Worm (Caenorhabditis elegans) whole organism, L2 larva: Measurements from ENCODE around the gene Y41E3.18.

Source experiments
- C34F6.9 ChIP-seq: fragments of 150-350 bp; optimal IDR thresholded peaks from 2 replicates; lab custom pipeline; 2014; ENCODE audit warnings: missing biosample characterization, missing genetic modification characterization
- F13H6.1 ChIP-seq: sonication (generic microtip); optimal IDR thresholded peaks from 2 replicates; lab custom pipeline; 2016; ENCODE audit warnings: missing genetic modification characterization, missing compliant biosample characterization
- R02D3.7 ChIP-seq: fragments of 150-350 bp; optimal IDR thresholded peaks from 2 replicates; lab custom pipeline; 2014; ENCODE audit warnings: missing biosample characterization, missing genetic modification characterization
- Y55F3AM.14 ChIP-seq: fragments of 200-800 bp; sonication (Bioruptor generic); optimal IDR thresholded peaks from 2 replicates; lab custom pipeline; 2018; ENCODE audit warnings: mild to moderate bottlenecking, missing genetic modification characterization, missing compliant biosample characterization
- ZK546.5 ChIP-seq: sonication (generic microtip); optimal IDR thresholded peaks from 2 replicates; lab custom pipeline; 2017; ENCODE audit warnings: missing biosample characterization, missing genetic modification characterization
- alr-1 ChIP-seq: fragments of 150-350 bp; optimal IDR thresholded peaks from 2 replicates; lab custom pipeline; 2014; ENCODE audit warnings: missing biosample characterization, missing genetic modification characterization
- aly-2 ChIP-seq: fragments of 150-350 bp; optimal IDR thresholded peaks from 2 replicates; lab custom pipeline; 2014; ENCODE audit warnings: missing biosample characterization, missing genetic modification characterization
- ama-1 ChIP-seq: fragments of 150-350 bp; optimal IDR thresholded peaks from 2 replicates; lab custom pipeline; 2018; ENCODE audit warnings: inconsistent platforms
- blmp-1 ChIP-seq: sonication (generic microtip); optimal IDR thresholded peaks from 2 replicates; lab custom pipeline; 2017; ENCODE audit warnings: missing genetic modification characterization, mild to moderate bottlenecking, missing compliant biosample characterization, antibody characterized with exemption, moderate library complexity; ENCODE audit not compliant: insufficient read depth
- ceh-16 ChIP-seq: fragments of 150-350 bp; optimal IDR thresholded peaks from 2 replicates; lab custom pipeline; 2014; ENCODE audit warnings: missing biosample characterization, missing genetic modification characterization
- ceh-82 ChIP-seq: fragments of 150-350 bp; optimal IDR thresholded peaks from 2 replicates; lab custom pipeline; 2014; ENCODE audit warnings: missing biosample characterization, missing genetic modification characterization
- dmd-4 ChIP-seq: sonication (generic microtip); optimal IDR thresholded peaks from 2 replicates; lab custom pipeline; 2017; ENCODE audit warnings: missing biosample characterization, missing genetic modification characterization
- egl-27 ChIP-seq: sonication (generic microtip); optimal IDR thresholded peaks from 3 replicates; lab custom pipeline; 2017; ENCODE audit warnings: missing biosample characterization, missing genetic modification reagents, missing genetic modification characterization
- elt-1 ChIP-seq: fragments of 150-350 bp; optimal IDR thresholded peaks from 2 replicates; lab custom pipeline; 2014; ENCODE audit warnings: missing biosample characterization, missing genetic modification characterization
- elt-3 ChIP-seq: sonication (generic microtip); optimal IDR thresholded peaks from 2 replicates; lab custom pipeline; 2017; ENCODE audit warnings: missing biosample characterization, missing genetic modification characterization
- fos-1 ChIP-seq: fragments of 150-350 bp; optimal IDR thresholded peaks from 2 replicates; lab custom pipeline; 2014; ENCODE audit warnings: missing biosample characterization, missing genetic modification characterization
- lin-11 ChIP-seq: fragments of 150-350 bp; sonication (generic microtip); optimal IDR thresholded peaks from 2 replicates; lab custom pipeline; 2014; ENCODE audit warnings: missing biosample characterization, missing genetic modification characterization, inconsistent platforms, mixed read lengths
- lin-13 ChIP-seq: fragments of 150-350 bp; optimal IDR thresholded peaks from 2 replicates; lab custom pipeline; 2014; ENCODE audit warnings: missing biosample characterization, missing genetic modification reagents, missing genetic modification characterization
- lin-39 ChIP-seq: fragments of 150-350 bp; optimal IDR thresholded peaks from 2 replicates; lab custom pipeline; 2014; ENCODE audit warnings: missing biosample characterization, missing genetic modification reagents, missing genetic modification characterization
- mab-5 ChIP-seq: fragments of 150-350 bp; optimal IDR thresholded peaks from 2 replicates; lab custom pipeline; 2014; ENCODE audit warnings: missing biosample characterization, missing genetic modification characterization
- mbf-1 ChIP-seq: sonication (generic microtip); optimal IDR thresholded peaks from 2 replicates; lab custom pipeline; 2017; ENCODE audit warnings: missing biosample characterization, missing genetic modification characterization
- mdl-1 ChIP-seq, 2 experiments: fragments of 150-350 bp in 1 of 2; sonication (generic microtip) in 1 of 2; optimal IDR thresholded peaks; 2 replicates each; lab custom pipeline; 2017; ENCODE audit warnings: missing biosample characterization in 2 of 2, missing genetic modification characterization in 2 of 2
- nhr-11 ChIP-seq: fragments of 150-350 bp; optimal IDR thresholded peaks from 2 replicates; lab custom pipeline; 2014; ENCODE audit warnings: missing biosample characterization, missing genetic modification characterization
- nhr-12 ChIP-seq: fragments of 150-350 bp; optimal IDR thresholded peaks from 2 replicates; lab custom pipeline; 2014; ENCODE audit warnings: missing biosample characterization, missing genetic modification characterization
- nhr-21 ChIP-seq: fragments of 150-350 bp; optimal IDR thresholded peaks from 2 replicates; lab custom pipeline; 2014; ENCODE audit warnings: missing biosample characterization, missing genetic modification characterization
- nhr-23 ChIP-seq: fragments of 150-350 bp; optimal IDR thresholded peaks from 2 replicates; lab custom pipeline; 2014; ENCODE audit warnings: missing biosample characterization, missing genetic modification reagents, missing genetic modification characterization
- nhr-237 ChIP-seq: fragments of 150-350 bp; optimal IDR thresholded peaks from 2 replicates; lab custom pipeline; 2014; ENCODE audit warnings: missing biosample characterization, missing genetic modification characterization
- nhr-25 ChIP-seq: fragments of 150-350 bp; sonication (generic microtip); optimal IDR thresholded peaks from 3 replicates; lab custom pipeline; 2014; ENCODE audit warnings: missing biosample characterization, missing genetic modification characterization
- nhr-6 ChIP-seq: fragments of 150-350 bp; optimal IDR thresholded peaks from 2 replicates; lab custom pipeline; 2014; ENCODE audit warnings: missing biosample characterization, missing genetic modification characterization
- nhr-77 ChIP-seq: fragments of 150-350 bp; optimal IDR thresholded peaks from 2 replicates; lab custom pipeline; 2014; ENCODE audit warnings: missing biosample characterization, missing genetic modification characterization
- peb-1 ChIP-seq: fragments of 150-350 bp; optimal IDR thresholded peaks from 2 replicates; lab custom pipeline; 2014; ENCODE audit warnings: missing biosample characterization, missing genetic modification characterization
- sem-4 ChIP-seq: fragments of 150-350 bp; optimal IDR thresholded peaks from 2 replicates; lab custom pipeline; 2014; ENCODE audit warnings: missing biosample characterization, missing genetic modification reagents, missing genetic modification characterization
- sma-3 ChIP-seq: sonication (generic microtip); optimal IDR thresholded peaks from 2 replicates; lab custom pipeline; 2016; ENCODE audit warnings: missing genetic modification reagents, missing genetic modification characterization, missing compliant biosample characterization
- unc-39 ChIP-seq: fragments of 150-350 bp; optimal IDR thresholded peaks from 2 replicates; lab custom pipeline; 2014; ENCODE audit warnings: missing biosample characterization, missing genetic modification characterization
- unc-62 ChIP-seq: fragments of 150-350 bp; optimal IDR thresholded peaks from 2 replicates; lab custom pipeline; 2014; ENCODE audit warnings: missing biosample characterization, missing genetic modification reagents, missing genetic modification characterization
- ztf-11 ChIP-seq: sonication (generic microtip); optimal IDR thresholded peaks from 2 replicates; lab custom pipeline; 2017; ENCODE audit warnings: missing biosample characterization, missing genetic modification characterization
- ztf-4 ChIP-seq: fragments of 150-350 bp; optimal IDR thresholded peaks from 2 replicates; lab custom pipeline; 2014; ENCODE audit warnings: missing biosample characterization, missing genetic modification characterization

The Y41E3.18 gene

DNA sequence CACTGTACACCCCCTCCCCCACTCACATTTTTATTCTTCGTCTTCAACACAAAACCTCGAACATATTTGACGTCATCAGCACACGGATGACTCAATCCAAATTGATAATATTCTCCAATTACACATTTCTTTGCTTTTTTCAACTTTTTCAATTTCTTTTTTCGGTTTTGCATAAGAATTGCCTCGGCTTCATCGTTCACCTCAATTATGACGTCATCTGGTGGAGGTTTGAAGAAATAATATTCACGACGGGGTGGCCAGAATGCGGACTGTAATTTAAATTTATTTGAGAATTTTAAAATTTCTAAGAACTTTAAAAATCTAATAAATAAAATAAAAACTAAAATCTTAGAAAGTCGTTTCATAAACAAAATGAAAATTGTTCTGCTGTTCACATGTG, 1.8 kb downstream of the Y41E3.18 start:
- TF ChIP-seq sem-4 (tag; lab: Kevin White, UChicago) (no peak), nhr-77 (tag; lab: Kevin White, UChicago) (no peak), R02D3.7 (no peak), sma-3 (GFP tag; lab: Kevin White, UChicago) (no peak), ama-1 (lab: Kevin White, UChicago) (no peak), nhr-21 (tag; lab: Kevin White, UChicago) (no peak), elt-3 (no peak), lin-11 (tag; lab: Kevin White, UChicago) (no peak), ceh-16 (no peak), dmd-4 (tag; lab: Kevin White, UChicago) (no peak), nhr-12 (tag; lab: Kevin White, UChicago) (no peak), mbf-1 (tag; lab: Kevin White, UChicago) (no peak), egl-27 (tag; lab: Kevin White, UChicago) (no peak), fos-1 (tag; lab: Kevin White, UChicago) (no peak), peb-1 (tag; lab: Kevin White, UChicago) (no peak)

DNA sequence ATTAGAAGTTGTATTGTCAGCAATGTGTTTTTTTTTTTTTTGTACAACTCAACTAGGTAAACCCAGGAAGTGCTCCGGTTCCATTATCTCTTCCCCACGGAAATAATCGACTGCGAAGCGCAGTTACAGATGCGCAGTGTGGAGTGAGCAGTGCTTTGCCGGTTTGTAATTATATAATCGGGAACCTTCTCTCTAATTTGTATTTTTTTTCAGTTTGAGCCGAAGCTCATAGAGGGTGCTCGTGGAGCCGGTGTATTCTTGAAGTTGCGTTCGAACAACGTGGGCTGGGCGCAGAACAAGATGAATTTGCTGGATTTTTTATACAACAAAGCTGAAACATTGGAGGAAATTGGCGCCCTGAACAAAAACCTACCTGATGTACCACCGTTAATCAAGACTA, 7.6 kb downstream of the Y41E3.18 start, which contains the start of gene Y41E3.13:
Y41E3.13 (plus strand) TSS at position 301 of the 400 bp plus-strand sequence.
- TF ChIP-seq dmd-4 (tag; lab: Kevin White, UChicago) (no peak), fos-1 (tag; lab: Kevin White, UChicago) (no peak), lin-13 (GFP tag; lab: Kevin White, UChicago) (no peak), lin-39 (no peak), nhr-25 (no peak), ceh-82 (no peak), lin-11 (tag; lab: Kevin White, UChicago) (no peak), unc-62 (GFP tag; lab: Kevin White, UChicago) (no peak), aly-2 (tag; lab: Kevin White, UChicago) (no peak), nhr-77 (tag; lab: Kevin White, UChicago) (no peak), elt-1 (tag; lab: Kevin White, UChicago) (no peak), blmp-1 (tag; lab: Kevin White, UChicago) (no peak), nhr-237 (tag; lab: Kevin White, UChicago) (no peak), nhr-23 (tag; lab: Kevin White, UChicago) (no peak), F13H6.1 (tag; lab: Kevin White, UChicago) (no peak), nhr-11 (tag; lab: Kevin White, UChicago) (no peak), nhr-21 (tag; lab: Kevin White, UChicago) (no peak), ztf-11 (no peak)

ce11 chrIV:15056081-15056586, 9.4 kb downstream of the Y41E3.18 start, which contains the start of gene Y41E3.19:
Y41E3.19 (plus strand) TSS chrIV:15056131.
- TF ChIP-seq blmp-1 (tag; lab: Kevin White, UChicago) (no peak), nhr-23 (tag; lab: Kevin White, UChicago) (no peak), ZK546.5 (tag; lab: Kevin White, UChicago) (no peak), ztf-11 (no peak), Y55F3AM.14 (GFP tag; lab: Kevin White, UChicago) (no peak), lin-11 (tag; lab: Kevin White, UChicago) (no peak)

ce11 chrIV:15053271-15053670, 12.3 kb downstream of the Y41E3.18 start, which contains the start of gene srt-47:
srt-47 (minus strand) TSS chrIV:15053371.
- TF ChIP-seq C34F6.9 (tag; lab: Kevin White, UChicago), result no peak
- TF ChIP-seq elt-1 (tag; lab: Kevin White, UChicago), result no peak
- TF ChIP-seq nhr-23 (tag; lab: Kevin White, UChicago), result no peak
- TF ChIP-seq mdl-1 (tag; optimal IDR thresholded peaks at IDR 0.05; lab: Kevin White, UChicago), result no peak
- TF ChIP-seq sma-3 (GFP tag; lab: Kevin White, UChicago), result no peak
- no peak for TF ChIP-seq mab-5
- TF ChIP-seq nhr-6 (tag; lab: Kevin White, UChicago), result no peak
- TF ChIP-seq sem-4 (tag; lab: Kevin White, UChicago), result no peak
- TF ChIP-seq alr-1 (tag; lab: Kevin White, UChicago), result no peak
- TF ChIP-seq unc-62 (GFP tag; lab: Kevin White, UChicago), result no peak
- no peak for TF ChIP-seq aly-2 (tag; lab: Kevin White, UChicago)
- TF ChIP-seq ztf-4 (tag; lab: Kevin White, UChicago), result no peak
- no peak for TF ChIP-seq elt-3
- no peak for TF ChIP-seq blmp-1 (tag; lab: Kevin White, UChicago)
- TF ChIP-seq nhr-12 (tag; lab: Kevin White, UChicago), result no peak
- no peak for TF ChIP-seq ama-1 (lab: Kevin White, UChicago)
- TF ChIP-seq nhr-11 (tag; lab: Kevin White, UChicago), result no peak
- no peak for TF ChIP-seq unc-39 (tag; lab: Kevin White, UChicago)
- TF ChIP-seq lin-13 (GFP tag; lab: Kevin White, UChicago), result no peak
